Worm (Caenorhabditis elegans) whole organism, L2 larva: ENCODE data around the gene srw-138.

ENCODE experiments used
- F13H6.1 ChIP-seq: sonication (generic microtip); optimal IDR thresholded peaks from 2 replicates; lab custom pipeline; 2016; ENCODE audit warnings: missing genetic modification characterization, missing compliant biosample characterization
- blmp-1 ChIP-seq: sonication (generic microtip); optimal IDR thresholded peaks from 2 replicates; lab custom pipeline; 2017; ENCODE audit warnings: missing genetic modification characterization, mild to moderate bottlenecking, missing compliant biosample characterization, antibody characterized with exemption, moderate library complexity; ENCODE audit not compliant: insufficient read depth
- ceh-82 ChIP-seq: fragments of 150-350 bp; optimal IDR thresholded peaks from 2 replicates; lab custom pipeline; 2014; ENCODE audit warnings: missing biosample characterization, missing genetic modification characterization
- elt-3 ChIP-seq: sonication (generic microtip); optimal IDR thresholded peaks from 2 replicates; lab custom pipeline; 2017; ENCODE audit warnings: missing biosample characterization, missing genetic modification characterization
- mab-5 ChIP-seq: fragments of 150-350 bp; optimal IDR thresholded peaks from 2 replicates; lab custom pipeline; 2014; ENCODE audit warnings: missing biosample characterization, missing genetic modification characterization
- mdl-1 ChIP-seq, 2 experiments: fragments of 150-350 bp in 1 of 2; sonication (generic microtip) in 1 of 2; optimal IDR thresholded peaks; 2 replicates each; lab custom pipeline; 2017; ENCODE audit warnings: missing biosample characterization in 2 of 2, missing genetic modification characterization in 2 of 2
- nhr-6 ChIP-seq: fragments of 150-350 bp; optimal IDR thresholded peaks from 2 replicates; lab custom pipeline; 2014; ENCODE audit warnings: missing biosample characterization, missing genetic modification characterization
- sma-3 ChIP-seq: sonication (generic microtip); optimal IDR thresholded peaks from 2 replicates; lab custom pipeline; 2016; ENCODE audit warnings: missing genetic modification reagents, missing genetic modification characterization, missing compliant biosample characterization
- snpc-4 ChIP-seq: fragments of 150-350 bp; optimal IDR thresholded peaks from 2 replicates; lab custom pipeline; 2014; ENCODE audit warnings: missing biosample characterization, missing genetic modification characterization
- unc-62 ChIP-seq: fragments of 150-350 bp; optimal IDR thresholded peaks from 2 replicates; lab custom pipeline; 2014; ENCODE audit warnings: missing biosample characterization, missing genetic modification reagents, missing genetic modification characterization
- ztf-11 ChIP-seq: sonication (generic microtip); optimal IDR thresholded peaks from 2 replicates; lab custom pipeline; 2017; ENCODE audit warnings: missing biosample characterization, missing genetic modification characterization

DNA sequence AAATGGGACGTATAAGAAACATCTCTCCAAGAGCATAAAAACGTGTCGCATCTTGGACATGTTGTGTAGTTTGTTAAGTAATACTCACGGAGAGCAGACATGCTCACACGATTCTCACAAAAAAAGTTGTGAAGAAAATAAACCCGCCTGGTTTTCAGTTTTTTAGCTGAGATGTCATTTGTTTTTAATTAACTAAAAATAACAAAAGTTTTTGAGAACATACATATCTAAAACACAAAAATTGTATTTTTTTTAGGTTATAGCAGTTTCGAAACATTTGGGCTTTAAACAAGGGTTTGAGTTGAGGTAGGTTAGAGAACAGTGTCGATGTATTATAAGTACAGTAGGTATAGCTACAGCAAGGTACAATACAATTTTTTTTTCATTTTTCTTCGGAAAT lies 1.9 kb upstream of the srw-138 start, which contains the start of gene srh-88:
- TF ChIP-seq unc-62 = no peak
- TF ChIP-seq sma-3 (GFP tag; lab: Kevin White, UChicago) = no peak
- TF ChIP-seq F13H6.1 (tag; lab: Kevin White, UChicago) = no peak
- TF ChIP-seq nhr-6 (tag; lab: Kevin White, UChicago) = no peak
- TF ChIP-seq mab-5 (tag; lab: Kevin White, UChicago) = no peak
- TF ChIP-seq elt-3 (tag; lab: Kevin White, UChicago) = no peak
- TF ChIP-seq ceh-82 (tag; lab: Kevin White, UChicago) = no peak
- no peak for TF ChIP-seq mdl-1 (tag; optimal IDR thresholded peaks at IDR 0.05; lab: Kevin White, UChicago)
- TF ChIP-seq blmp-1 (tag; lab: Kevin White, UChicago) = no peak
- TF ChIP-seq ztf-11 = no peak
- TF ChIP-seq snpc-4 (tag; lab: Kevin White, UChicago) = no peak
